Fruit fly (Drosophila melanogaster) whole organism, embryonic: ENCODE data around the gene CG31792.
A peak's percentile ranks its signal among the peaks of the same experiment; 100 is the strongest.

Experiments used
- Adf1 ChIP-seq: fragments of 200-800 bp; sonication (Bioruptor generic); IDR thresholded peaks from 2 replicates; pipeline ENCODE4 v1.3.6; 2022; ENCODE audit warnings: missing biosample characterization, missing genetic modification characterization
- CG10366 ChIP-seq: fragments of 200-800 bp; sonication (Bioruptor generic); IDR thresholded peaks from 2 replicates; pipeline ENCODE4 v1.3.6; 2022; ENCODE audit warnings: missing biosample characterization, missing genetic modification characterization
- CG10431 ChIP-seq: fragments of 200-800 bp; sonication (Bioruptor generic); optimal IDR thresholded peaks from 3 replicates; lab custom pipeline; 2018; ENCODE audit warnings: missing biosample characterization, mild to moderate bottlenecking, missing genetic modification characterization
- CG10959 ChIP-seq: fragments of 200-800 bp; sonication (Bioruptor generic); IDR thresholded peaks from 2 replicates; pipeline ENCODE4 v1.3.6; 2022; ENCODE audit warnings: missing biosample characterization, missing genetic modification characterization
- CG11504 ChIP-seq: fragments of 200-800 bp; sonication (Bioruptor generic); optimal IDR thresholded peaks from 3 replicates; lab custom pipeline; 2019; ENCODE audit warnings: missing biosample characterization, mild to moderate bottlenecking, missing genetic modification characterization, moderate library complexity
- CG15073 ChIP-seq: fragments of 200-800 bp; sonication (Bioruptor generic); optimal IDR thresholded peaks from 2 replicates; lab custom pipeline; 2016; ENCODE audit warnings: missing biosample characterization, missing genetic modification characterization
- CG2202 ChIP-seq: fragments of 200-800 bp; sonication (Bioruptor generic); optimal IDR thresholded peaks from 2 replicates; lab custom pipeline; 2018; ENCODE audit warnings: missing biosample characterization, mild to moderate bottlenecking, missing genetic modification characterization
- CG33557 ChIP-seq: fragments of 200-800 bp; sonication (Bioruptor generic); optimal IDR thresholded peaks from 2 replicates; lab custom pipeline; 2019; ENCODE audit warnings: missing biosample characterization, mild to moderate bottlenecking, missing genetic modification characterization, moderate library complexity
- CG4730 ChIP-seq: fragments of 200-800 bp; sonication (Bioruptor generic); IDR thresholded peaks from 2 replicates; pipeline ENCODE4 v1.3.6; 2022; ENCODE audit warnings: missing biosample characterization, missing genetic modification characterization
- CG5953 ChIP-seq: fragments of 200-800 bp; sonication (Bioruptor generic); IDR thresholded peaks from 2 replicates; pipeline ENCODE4 v1.3.6; 2022; ENCODE audit warnings: missing biosample characterization, missing genetic modification characterization
- CG6765 ChIP-seq: fragments of 200-800 bp; sonication (Bioruptor generic); optimal IDR thresholded peaks from 3 replicates; lab custom pipeline; 2017; ENCODE audit warnings: missing biosample characterization, mild to moderate bottlenecking, missing genetic modification characterization
- CG7963 ChIP-seq: fragments of 200-800 bp; sonication (Bioruptor generic); IDR thresholded peaks from 3 replicates; pipeline ENCODE4 v1.3.6; 2022; ENCODE audit warnings: missing biosample characterization, missing genetic modification characterization; ENCODE audit not compliant: partially characterized antibody
- CG8281 ChIP-seq: fragments of 200-800 bp; sonication (Bioruptor generic); optimal IDR thresholded peaks from 2 replicates; lab custom pipeline; 2018; ENCODE audit warnings: missing biosample characterization, mild to moderate bottlenecking, missing genetic modification characterization, moderate library complexity
- CG8478 ChIP-seq: fragments of >200 bp; optimal IDR thresholded peaks from 2 replicates; lab custom pipeline; 2018
- CG9215 ChIP-seq: fragments of 200-800 bp; sonication (Bioruptor generic); IDR thresholded peaks from 2 replicates; pipeline ENCODE4 v1.3.6; 2022; ENCODE audit warnings: missing biosample characterization, missing genetic modification characterization
- CoRest ChIP-seq: fragments of 200-800 bp; sonication (Bioruptor generic); optimal IDR thresholded peaks from 3 replicates; lab custom pipeline; 2018; ENCODE audit warnings: missing biosample characterization, mild to moderate bottlenecking, missing genetic modification characterization, moderate library complexity
- Dek ChIP-seq: fragments of 200-800 bp; sonication (Bioruptor generic); optimal IDR thresholded peaks from 3 replicates; lab custom pipeline; 2019; ENCODE audit warnings: missing biosample characterization, mild to moderate bottlenecking, missing genetic modification characterization, moderate library complexity
- Dip3 ChIP-seq: fragments of 200-800 bp; sonication (Bioruptor generic); optimal IDR thresholded peaks from 3 replicates; lab custom pipeline; 2016; ENCODE audit warnings: missing biosample characterization, missing genetic modification characterization
- H15 ChIP-seq: fragments of 200-800 bp; sonication (Bioruptor generic); IDR thresholded peaks from 3 replicates; pipeline ENCODE4 v1.3.6; 2022; ENCODE audit warnings: missing biosample characterization, missing genetic modification characterization
- HmgD ChIP-seq: fragments of 200-800 bp; sonication (Bioruptor generic); optimal IDR thresholded peaks from 3 replicates; lab custom pipeline; 2016; ENCODE audit warnings: missing biosample characterization, missing genetic modification characterization
- MTF-1 ChIP-seq: fragments of 200-800 bp; sonication (Bioruptor generic); optimal IDR thresholded peaks from 2 replicates; lab custom pipeline; 2018; ENCODE audit warnings: missing biosample characterization, mild to moderate bottlenecking, missing genetic modification characterization, borderline replicate concordance
- Max ChIP-seq: fragments of 200-800 bp; sonication (Bioruptor generic); optimal IDR thresholded peaks from 2 replicates; lab custom pipeline; 2016; ENCODE audit warnings: missing biosample characterization, mild to moderate bottlenecking, missing genetic modification characterization
- NK7.1 ChIP-seq: fragments of 200-800 bp; sonication (Bioruptor generic); optimal IDR thresholded peaks from 3 replicates; lab custom pipeline; 2016; ENCODE audit warnings: missing biosample characterization, missing genetic modification characterization
- Poxn ChIP-seq: fragments of 200-800 bp; sonication (Bioruptor generic); IDR thresholded peaks from 2 replicates; pipeline ENCODE4 v1.3.6; 2022; ENCODE audit warnings: missing biosample characterization, missing genetic modification characterization
- Scr ChIP-seq: fragments of 200-800 bp; sonication (Bioruptor generic); IDR thresholded peaks from 2 replicates; pipeline ENCODE4 v1.3.6; 2022; ENCODE audit warnings: missing biosample characterization, missing genetic modification characterization; ENCODE audit not compliant: partially characterized antibody
- Six4 ChIP-seq: fragments of 200-800 bp; sonication (Bioruptor generic); optimal IDR thresholded peaks from 2 replicates; lab custom pipeline; 2016; ENCODE audit warnings: missing biosample characterization, missing genetic modification characterization
- Sox102F ChIP-seq: fragments of 200-800 bp; sonication (Bioruptor generic); optimal IDR thresholded peaks from 2 replicates; lab custom pipeline; 2018; ENCODE audit warnings: missing biosample characterization, mild to moderate bottlenecking, missing genetic modification characterization, moderate library complexity
- Tbp ChIP-seq: fragments of >200 bp; optimal IDR thresholded peaks from 2 replicates; lab custom pipeline; 2018; ENCODE audit warnings: missing biosample characterization, missing genetic modification characterization
- Trl ChIP-seq, 3 experiments: fragments of >200 bp in 2 of 3; fragments of 200-800 bp in 1 of 3; sonication (Bioruptor generic) in 1 of 3; optimal IDR thresholded peaks; 2 replicates in 1 of 3; 3 replicates in 2 of 3; lab custom pipeline; 2016 to 2017; ENCODE audit warnings: missing biosample characterization in 1 of 3, missing genetic modification characterization in 1 of 3
- ab ChIP-seq: fragments of 200-800 bp; sonication (Bioruptor generic); optimal IDR thresholded peaks from 2 replicates; lab custom pipeline; 2016; ENCODE audit warnings: missing biosample characterization, missing genetic modification characterization
- chinmo ChIP-seq: fragments of 200-800 bp; sonication (Bioruptor generic); IDR thresholded peaks from 4 replicates; pipeline ENCODE4 v1.3.6; 2022; ENCODE audit warnings: missing biosample characterization, missing genetic modification characterization; ENCODE audit not compliant: partially characterized antibody
- dimm ChIP-seq: fragments of 200-800 bp; sonication (Bioruptor generic); IDR thresholded peaks from 2 replicates; pipeline ENCODE4 v1.3.6; 2022; ENCODE audit warnings: missing biosample characterization, missing genetic modification characterization
- dm ChIP-seq: fragments of 200-800 bp; sonication (Bioruptor generic); optimal IDR thresholded peaks from 3 replicates; lab custom pipeline; 2016; ENCODE audit warnings: missing biosample characterization, missing genetic modification characterization
- fru ChIP-seq: fragments of >200 bp; optimal IDR thresholded peaks from 2 replicates; lab custom pipeline; 2017
- gcm ChIP-seq: fragments of 200-800 bp; sonication (Bioruptor generic); optimal IDR thresholded peaks from 2 replicates; lab custom pipeline; 2019; ENCODE audit warnings: missing biosample characterization, mild to moderate bottlenecking, missing genetic modification characterization, moderate library complexity
- her ChIP-seq: fragments of 200-800 bp; sonication (Bioruptor generic); optimal IDR thresholded peaks from 2 replicates; lab custom pipeline; 2016; ENCODE audit warnings: missing biosample characterization, missing genetic modification characterization
- kay ChIP-seq: fragments of 200-800 bp; sonication (Bioruptor generic); optimal IDR thresholded peaks from 2 replicates; lab custom pipeline; 2016; ENCODE audit warnings: missing biosample characterization, missing genetic modification characterization
- mam ChIP-seq: fragments of 200-800 bp; sonication (Bioruptor generic); optimal IDR thresholded peaks from 3 replicates; lab custom pipeline; 2016; ENCODE audit warnings: missing biosample characterization, missing genetic modification characterization
- oc ChIP-seq: fragments of 200-800 bp; sonication (Bioruptor generic); optimal IDR thresholded peaks from 2 replicates; lab custom pipeline; 2018; ENCODE audit warnings: missing biosample characterization, mild to moderate bottlenecking, missing genetic modification characterization, moderate library complexity
- peb ChIP-seq: fragments of 200-800 bp; sonication (Bioruptor generic); IDR thresholded peaks from 2 replicates; pipeline ENCODE4 v1.3.6; 2022; ENCODE audit warnings: missing biosample characterization, missing genetic modification characterization
- scrt ChIP-seq: fragments of 200-800 bp; sonication (Bioruptor generic); optimal IDR thresholded peaks from 2 replicates; lab custom pipeline; 2018; ENCODE audit warnings: missing biosample characterization, mild to moderate bottlenecking, missing genetic modification characterization, moderate library complexity
- slp2 ChIP-seq: fragments of 200-800 bp; sonication (Bioruptor generic); optimal IDR thresholded peaks from 2 replicates; lab custom pipeline; 2016; ENCODE audit warnings: missing biosample characterization, missing genetic modification characterization
- sr ChIP-seq: fragments of 200-800 bp; sonication (Bioruptor generic); IDR thresholded peaks from 3 replicates; pipeline ENCODE4 v1.3.6; 2022; ENCODE audit warnings: missing biosample characterization, missing genetic modification characterization
- ssp ChIP-seq: fragments of 200-800 bp; sonication (Bioruptor generic); IDR thresholded peaks from 2 replicates; pipeline ENCODE4 v1.3.6; 2022; ENCODE audit warnings: missing biosample characterization, missing genetic modification characterization
- tna ChIP-seq: fragments of 200-800 bp; sonication (Bioruptor generic); IDR thresholded peaks from 2 replicates; pipeline ENCODE4 v1.3.6; 2022; ENCODE audit warnings: missing biosample characterization, missing genetic modification characterization; ENCODE audit not compliant: partially characterized antibody
- trem ChIP-seq: fragments of 200-800 bp; optimal IDR thresholded peaks from 3 replicates; lab custom pipeline; 2019; ENCODE audit warnings: missing biosample characterization, mild to moderate bottlenecking, missing genetic modification characterization, moderate library complexity
- unc-4 ChIP-seq: fragments of 200-800 bp; sonication (Bioruptor generic); IDR thresholded peaks from 2 replicates; pipeline ENCODE4 v1.3.6; 2022; ENCODE audit warnings: missing biosample characterization, missing genetic modification characterization; ENCODE audit not compliant: partially characterized antibody
- wek ChIP-seq: fragments of 200-800 bp; sonication (Bioruptor generic); optimal IDR thresholded peaks from 3 replicates; lab custom pipeline; 2018; ENCODE audit warnings: missing biosample characterization, mild to moderate bottlenecking, missing genetic modification characterization, moderate library complexity

The CG31792 gene

dm6 chr2L:19045111-19045560, 47.9 kb downstream of the CG31792 start, which contains the start of the genes Ttc19 and Acn (continued):
- TF ChIP-seq CG9215 (GFP tag; lab: Robert Waterston, UW) (peak; percentile 79), CG10366 (GFP tag; lab: Robert Waterston, UW) (peak; percentile 81), mam (peak; percentile 93), dimm (GFP tag; lab: Robert Waterston, UW) (peak; percentile 48), CG11504 (peak; percentile 83), CG6765 (GFP tag; lab: Kevin White, UChicago) (peak; percentile 45), Scr (GFP tag; lab: Robert Waterston, UW) (peak; percentile 98), Dek (tag; lab: Kevin White, UChicago) (peak; percentile 82), Trl (optimal IDR thresholded peaks at IDR 0.05; lab: Kevin White, UChicago) (no peak), Trl (GFP tag; optimal IDR thresholded peaks at IDR 0.05; lab: Kevin White, UChicago) (peak; percentile 92), CG4730 (GFP tag; lab: Robert Waterston, UW) (peak; percentile 77), ab (GFP tag; lab: Kevin White, UChicago) (peak; percentile 69), ssp (peak; percentile 82), Sox102F (peak; percentile 86), CoRest (peak; percentile 88), sr (GFP tag; lab: Robert Waterston, UW) (0 out of 3 replicates have a peak, but pooled peaks have one; percentile 17), CG15073 (no peak), wek (GFP tag; lab: Kevin White, UChicago) (peak; percentile 76), unc-4 (GFP tag; lab: Robert Waterston, UW) (peak; percentile 92), chinmo (GFP tag; lab: Robert Waterston, UW) (peak; percentile 86), CG10959 (GFP tag; lab: Robert Waterston, UW) (peak; percentile 74), MTF-1 (GFP tag; lab: Kevin White, UChicago) (no peak), fru (no peak), oc (tag; lab: Kevin White, UChicago) (no peak), CG8478 (lab: Kevin White, UChicago) (no peak), HmgD (GFP tag; lab: Kevin White, UChicago) (peak; percentile 89), tna (peak; percentile 89), her (GFP tag; lab: Kevin White, UChicago) (peak; percentile 83), Poxn (GFP tag; lab: Robert Waterston, UW) (0 out of 2 replicates have a peak, but pooled peaks have one; percentile 44), H15 (GFP tag; lab: Robert Waterston, UW) (peak; percentile 84), gcm (peak; percentile 67), CG10431 (GFP tag; lab: Kevin White, UChicago) (peak; percentile 27), kay (peak; percentile 55), Six4 (GFP tag; lab: Kevin White, UChicago) (peak; percentile 74), scrt (GFP tag; lab: Kevin White, UChicago) (no peak), dm (GFP tag; lab: Kevin White, UChicago) (peak; percentile 80), CG2202 (tag; lab: Kevin White, UChicago) (peak; percentile 66), Adf1 (GFP tag; lab: Robert Waterston, UW) (peak; percentile 70), CG5953 (GFP tag; lab: Robert Waterston, UW) (0 out of 2 replicates have a peak, but pooled peaks have one; percentile 25), trem (tag; lab: Kevin White, UChicago) (peak; percentile 90), CG33557 (GFP tag; lab: Kevin White, UChicago) (peak; percentile 75), CG7963 (GFP tag; lab: Robert Waterston, UW) (peak; percentile 92), Dip3 (GFP tag; lab: Kevin White, UChicago) (peak; percentile 87), NK7.1 (GFP tag; lab: Kevin White, UChicago) (peak; percentile 68), Tbp (no peak), slp2 (GFP tag; lab: Kevin White, UChicago) (peak; percentile 86), peb (GFP tag; lab: Robert Waterston, UW) (peak; percentile 50; the same call in 1 of the 2 replicates), Max (peak; percentile 78), CG8281 (peak; percentile 98)
- TF ChIP-seq, all 482 proteins: peak for 398
